Worm (Caenorhabditis elegans) whole organism, mixed stage, embryonic: ENCODE results near the gene copb-2.

Source experiments
- nhr-76 ChIP-seq: sonication (generic microtip); optimal IDR thresholded peaks from 2 replicates; lab custom pipeline; 2017; ENCODE audit warnings: missing biosample characterization, missing genetic modification characterization
- sem-2 ChIP-seq: fragments of 200-800 bp; sonication (Bioruptor generic); optimal IDR thresholded peaks from 2 replicates; lab custom pipeline; 2018; ENCODE audit warnings: mild to moderate bottlenecking, missing genetic modification characterization, missing compliant biosample characterization
- unc-62 ChIP-seq: fragments of 150-350 bp; optimal IDR thresholded peaks from 2 replicates; lab custom pipeline; 2014; ENCODE audit warnings: missing biosample characterization, missing genetic modification reagents, missing genetic modification characterization
- ztf-11 ChIP-seq: fragments of 150-350 bp; optimal IDR thresholded peaks from 2 replicates; lab custom pipeline; 2014; ENCODE audit warnings: missing biosample characterization, missing genetic modification characterization

DNA sequence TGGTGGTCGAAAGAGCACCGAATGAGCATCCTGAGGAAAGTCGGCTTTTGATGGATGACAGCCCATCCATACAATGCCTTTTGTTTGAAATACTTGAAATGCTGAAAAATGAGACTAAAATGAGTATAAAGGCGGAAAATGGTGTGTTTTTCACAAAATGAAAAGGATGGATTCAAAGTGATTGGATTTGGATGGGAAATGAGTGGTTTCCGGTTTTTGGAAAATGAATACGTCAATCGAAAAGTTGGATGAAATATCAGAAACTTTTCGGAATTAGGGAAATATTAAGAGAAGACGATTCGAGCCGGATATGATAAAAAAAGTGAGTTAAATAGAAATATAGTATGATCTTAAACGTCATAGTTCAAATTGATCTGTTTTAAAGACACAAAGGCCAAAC lies 7.9 kb downstream of the copb-2 start, which contains the start of gene F38E11.6:
- TF ChIP-seq unc-62 (no peak), nhr-76 (no peak), ztf-11 (tag; lab: Kevin White, UChicago) (no peak), sem-2 (no peak)
